Fruit fly (Drosophila melanogaster) whole organism, prepupa: ENCODE data around the gene eIF1.

Source experiments
- Blimp-1 ChIP-seq: fragments of 200-800 bp; sonication (Bioruptor generic); optimal IDR thresholded peaks from 3 replicates; lab custom pipeline; 2017; ENCODE audit warnings: missing biosample characterization, missing genetic modification characterization, mild to moderate bottlenecking, moderate library complexity, missing genetic modification reagents
- CG1621 ChIP-seq: fragments of 200-800 bp; sonication (Bioruptor generic); optimal IDR thresholded peaks from 3 replicates; lab custom pipeline; 2018; ENCODE audit warnings: missing biosample characterization, mild to moderate bottlenecking, missing genetic modification characterization
- CG16779 ChIP-seq: fragments of 200-800 bp; sonication (Bioruptor generic); optimal IDR thresholded peaks from 3 replicates; lab custom pipeline; 2017; ENCODE audit warnings: missing biosample characterization, mild to moderate bottlenecking, missing genetic modification characterization
- CG3919 ChIP-seq: fragments of 200-800 bp; sonication (Bioruptor generic); optimal IDR thresholded peaks from 3 replicates; lab custom pipeline; 2016; ENCODE audit warnings: missing biosample characterization, missing genetic modification characterization
- Hr38 ChIP-seq: sonication (Bioruptor generic); optimal IDR thresholded peaks from 2 replicates; lab custom pipeline; 2016; ENCODE audit warnings: missing biosample characterization, missing genetic modification characterization
- Hr39 ChIP-seq: fragments of 200-800 bp; sonication (Bioruptor generic); optimal IDR thresholded peaks from 2 replicates; lab custom pipeline; 2016; ENCODE audit warnings: missing biosample characterization, missing genetic modification characterization
- Lpt ChIP-seq: fragments of 200-800 bp; sonication (Bioruptor generic); optimal IDR thresholded peaks from 3 replicates; lab custom pipeline; 2016; ENCODE audit warnings: missing biosample characterization, missing genetic modification characterization
- OdsH ChIP-seq: fragments of 200-800 bp; sonication (Bioruptor generic); optimal IDR thresholded peaks from 3 replicates; lab custom pipeline; 2016; ENCODE audit warnings: missing biosample characterization, missing genetic modification characterization
- Sox15 ChIP-seq: fragments of 200-800 bp; sonication (Bioruptor generic); optimal IDR thresholded peaks from 3 replicates; lab custom pipeline; 2016; ENCODE audit warnings: missing biosample characterization, missing genetic modification characterization
- pdm3 ChIP-seq: fragments of 200-800 bp; sonication (Bioruptor generic); optimal IDR thresholded peaks from 3 replicates; lab custom pipeline; 2016; ENCODE audit warnings: missing biosample characterization, missing genetic modification characterization

DNA sequence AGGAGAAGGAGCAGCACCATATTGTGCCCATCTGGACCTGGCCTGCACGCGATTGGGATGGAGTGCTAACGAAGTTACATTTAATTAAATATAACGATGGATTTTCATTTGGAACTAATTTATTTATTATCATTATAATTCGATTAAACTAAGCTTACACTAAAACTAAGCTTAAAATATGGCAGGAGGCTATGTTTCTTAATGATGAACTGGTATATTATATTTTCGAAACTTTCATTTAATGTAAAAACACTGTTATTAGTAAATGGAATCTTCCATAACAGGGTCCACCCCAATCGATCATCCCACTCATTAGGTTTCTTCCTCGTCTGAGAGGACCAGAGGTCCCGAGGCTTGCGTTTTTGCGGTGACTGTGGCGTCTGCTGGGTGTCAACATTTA, 22.0 kb downstream of the eIF1 start:
- peak; percentile 86 for TF ChIP-seq CG16779 (tag; lab: Kevin White, UChicago)
- peak; percentile 77 for TF ChIP-seq Sox15
- TF ChIP-seq Hr39, result peak; percentile 78
- TF ChIP-seq Hr38 (GFP tag; lab: Kevin White, UChicago), result no peak
- peak; percentile 43 for TF ChIP-seq Lpt (GFP tag; lab: Kevin White, UChicago)
- peak; percentile 88 for TF ChIP-seq CG1621 (tag; lab: Kevin White, UChicago)
- peak; percentile 47 for TF ChIP-seq Blimp-1 (GFP tag; lab: Kevin White, UChicago)
- peak; percentile 78 for TF ChIP-seq CG3919 (GFP tag; lab: Kevin White, UChicago)
- TF ChIP-seq pdm3, result peak; percentile 86
- peak; percentile 87 for TF ChIP-seq OdsH (GFP tag; lab: Kevin White, UChicago)
